Worm (Caenorhabditis elegans): Measurements from ENCODE around the gene F45E1.4.

F45E1.4 gene

DNA sequence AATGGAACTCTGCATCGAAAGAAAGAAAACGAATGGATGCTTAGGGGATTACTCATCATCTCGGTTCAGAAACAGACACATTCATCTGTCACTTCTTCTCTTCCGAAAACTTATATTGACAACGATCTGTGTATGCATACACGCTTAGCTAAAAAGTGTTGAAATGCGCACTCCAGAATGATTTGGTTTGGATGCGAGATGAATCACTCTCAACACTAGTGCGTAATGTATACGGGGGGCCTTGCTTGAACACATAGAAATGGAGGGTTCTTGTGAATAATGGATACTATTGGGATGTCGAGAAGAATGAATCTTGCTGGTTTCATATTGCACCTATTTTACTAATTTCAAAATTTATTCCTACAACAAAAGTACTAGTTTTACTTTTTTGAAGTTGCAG is 21.8 kb upstream of the F45E1.4 start:
- TF ChIP-seq mbf-1 (tag; optimal IDR thresholded peaks at IDR 0.05) = no peak
- peak; percentile 89 for TF ChIP-seq unc-55 (GFP tag; optimal IDR thresholded peaks at IDR 0.05)
- no peak for TF ChIP-seq alr-1 (tag; optimal IDR thresholded peaks at IDR 0.05)
- TF ChIP-seq dmd-4 (tag; optimal IDR thresholded peaks at IDR 0.05) = no peak
- no peak for TF ChIP-seq ztf-4 (tag; optimal IDR thresholded peaks at IDR 0.05)
- no peak for TF ChIP-seq crh-2 (tag; optimal IDR thresholded peaks at IDR 0.05)
- no peak for TF ChIP-seq C34F6.9 (tag; optimal IDR thresholded peaks at IDR 0.05)
- TF ChIP-seq gmeb-1 (tag; optimal IDR thresholded peaks at IDR 0.05) = no peak
- TF ChIP-seq fos-1 (tag; optimal IDR thresholded peaks at IDR 0.05) = peak; percentile 6
- no peak for TF ChIP-seq nhr-25 (tag; optimal IDR thresholded peaks at IDR 0.05)
- no peak for TF ChIP-seq lsy-2 (tag; optimal IDR thresholded peaks at IDR 0.05)
- TF ChIP-seq nhr-77 (tag; optimal IDR thresholded peaks at IDR 0.05) = no peak
- TF ChIP-seq nhr-23 (tag; optimal IDR thresholded peaks at IDR 0.05) = no peak
- TF ChIP-seq elt-1 (tag; optimal IDR thresholded peaks at IDR 0.05) = no peak
- TF ChIP-seq mab-5 (tag; optimal IDR thresholded peaks at IDR 0.05) = peak; percentile 46
- no peak for TF ChIP-seq F13H6.1 (tag; optimal IDR thresholded peaks at IDR 0.05)
- no peak for TF ChIP-seq lin-13 (GFP tag; optimal IDR thresholded peaks at IDR 0.05)
- TF ChIP-seq nhr-11 (tag; optimal IDR thresholded peaks at IDR 0.05) = no peak
- no peak for TF ChIP-seq aly-2 (tag; optimal IDR thresholded peaks at IDR 0.05)
- no peak for TF ChIP-seq zag-1 (tag; optimal IDR thresholded peaks at IDR 0.05)
- TF ChIP-seq lin-39 (tag; optimal IDR thresholded peaks at IDR 0.05) = no peak
- TF ChIP-seq ztf-11 (tag; optimal IDR thresholded peaks at IDR 0.05) = no peak
- no peak for TF ChIP-seq lin-11 (tag; optimal IDR thresholded peaks at IDR 0.05)
- no peak for TF ChIP-seq peb-1 (tag; optimal IDR thresholded peaks at IDR 0.05)
- no peak for TF ChIP-seq ztf-1 (GFP tag; conservative IDR thresholded peaks at IDR 0.05)
- TF ChIP-seq skn-1 (tag; optimal IDR thresholded peaks at IDR 0.05) = no peak

DNA sequence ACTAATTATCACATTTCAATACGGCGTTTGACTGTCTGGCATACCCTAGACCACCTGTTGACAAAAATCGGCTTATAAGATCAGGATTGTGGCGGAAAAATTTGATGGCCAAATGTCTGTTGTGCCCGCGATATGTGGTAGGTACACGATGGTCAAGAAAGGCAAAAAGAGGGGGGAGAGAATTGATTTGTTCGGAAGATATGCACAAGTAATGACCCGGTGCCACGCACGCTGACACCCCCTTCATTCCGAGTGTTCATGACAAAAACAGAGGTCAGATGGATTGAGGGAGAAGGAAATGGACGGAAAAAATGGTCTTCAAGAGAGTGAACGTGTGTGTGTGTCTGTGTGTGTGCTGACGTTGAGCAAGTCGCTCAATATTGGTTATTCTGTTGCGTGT is 20.3 kb upstream of the F45E1.4 start:
- TF ChIP-seq zag-1 (tag; optimal IDR thresholded peaks at IDR 0.05) (no peak), ceh-16 (tag; optimal IDR thresholded peaks at IDR 0.05) (peak; percentile 44)

- TF ChIP-seq egl-27 (tag; optimal IDR thresholded peaks at IDR 0.05) (no peak), mdl-1 (tag; optimal IDR thresholded peaks at IDR 0.05) (no peak), sma-3 (GFP tag; optimal IDR thresholded peaks at IDR 0.05) (no peak), unc-62 (GFP tag; optimal IDR thresholded peaks at IDR 0.05) (no peak)
These were observed 17.2 kb upstream of the F45E1.4 start for ce11 chrX:7968537-7968936.

DNA sequence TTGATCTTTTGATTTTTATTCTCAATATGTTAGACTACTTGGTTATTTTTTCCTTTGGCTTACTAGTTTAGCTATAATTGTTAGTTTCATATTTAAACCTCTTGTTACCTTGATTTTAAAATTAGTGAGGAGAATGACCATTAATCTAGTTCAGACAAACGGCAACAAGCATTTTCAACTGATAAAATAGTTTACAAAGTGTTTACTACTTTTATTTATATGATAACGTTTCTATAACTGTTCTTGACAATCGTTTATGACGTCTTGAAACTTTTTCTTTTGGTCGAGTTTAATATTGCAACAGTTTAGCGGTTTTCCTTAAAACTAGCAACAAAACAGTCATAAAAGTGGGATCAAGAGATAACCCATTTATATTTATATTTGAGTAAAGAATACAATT is 10.0 kb upstream of the F45E1.4 start:
- TF ChIP-seq fos-1 (tag; optimal IDR thresholded peaks at IDR 0.05) = peak; percentile 13
- TF ChIP-seq egl-27 (tag; optimal IDR thresholded peaks at IDR 0.05) = no peak

DNA sequence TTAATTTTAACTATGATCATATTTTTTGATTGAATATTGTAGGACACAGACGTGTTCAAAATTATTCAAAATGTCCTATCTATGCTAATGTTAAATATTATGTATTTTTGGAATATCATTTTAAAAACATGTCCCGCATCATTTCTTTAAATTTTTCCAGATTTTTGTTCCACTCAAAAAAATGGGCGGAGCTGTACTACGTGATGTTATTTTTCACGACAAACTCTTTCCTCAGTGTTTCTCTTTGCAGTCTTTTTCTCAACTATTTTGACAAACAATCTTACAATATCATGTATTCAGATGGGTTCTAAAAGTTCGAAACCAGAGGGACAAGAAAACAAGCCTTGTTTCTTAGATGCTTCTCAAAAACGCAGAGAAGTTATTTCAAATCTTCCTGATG is 9.4 kb upstream of the F45E1.4 start, which contains the start of gene F45E1.5:
F45E1.5 (plus strand) TSS at position 301 of the 400 bp plus-strand sequence.
- no peak for TF ChIP-seq zag-1 (tag; optimal IDR thresholded peaks at IDR 0.05)
- TF ChIP-seq mab-5 (tag; optimal IDR thresholded peaks at IDR 0.05) = no peak
- no peak for TF ChIP-seq C34F6.9 (tag; optimal IDR thresholded peaks at IDR 0.05)
- TF ChIP-seq ceh-16 (tag; optimal IDR thresholded peaks at IDR 0.05) = no peak
- no peak for TF ChIP-seq lsy-2 (tag; optimal IDR thresholded peaks at IDR 0.05)
- no peak for TF ChIP-seq F13H6.1 (tag; optimal IDR thresholded peaks at IDR 0.05)
- no peak for TF ChIP-seq egl-27 (tag; optimal IDR thresholded peaks at IDR 0.05)
- no peak for TF ChIP-seq crh-2 (tag; optimal IDR thresholded peaks at IDR 0.05)
- no peak for TF ChIP-seq nhr-6 (tag; optimal IDR thresholded peaks at IDR 0.05)

DNA sequence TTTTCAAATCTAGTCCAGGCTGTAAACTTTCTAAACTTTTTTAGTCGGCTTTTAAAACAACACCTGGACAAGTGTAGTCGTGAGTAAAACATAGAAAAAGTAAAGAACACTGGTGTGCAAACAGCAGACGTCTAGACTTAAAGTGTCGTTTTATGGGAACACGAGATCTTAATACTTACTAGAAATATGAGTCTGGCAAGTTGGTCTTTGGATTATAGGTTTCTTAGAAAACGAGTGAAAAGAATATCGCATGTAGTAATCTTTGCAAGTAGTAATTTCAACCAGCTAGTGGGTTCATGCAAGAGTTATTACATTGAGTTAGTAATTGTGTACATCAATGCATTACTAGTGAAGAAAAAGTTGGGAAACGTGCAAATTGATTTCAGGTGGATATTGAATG is 8.3 kb upstream of the F45E1.4 start:
- TF ChIP-seq nhr-21 (tag; optimal IDR thresholded peaks at IDR 0.05) (peak; percentile 33), lin-11 (tag; optimal IDR thresholded peaks at IDR 0.05) (no peak)

- TF ChIP-seq C34F6.9 (tag; optimal IDR thresholded peaks at IDR 0.05) = peak; percentile 17
- no peak for TF ChIP-seq peb-1 (tag; optimal IDR thresholded peaks at IDR 0.05)
These were observed 3.7 kb upstream of the F45E1.4 start, which contains the start of gene his-71 for ce11 chrX:7982047-7982446. TSS of gene his-71 (minus strand) at chrX:7982070.
